Fruit fly (Drosophila melanogaster) whole organism: Measurements from ENCODE around the gene CG4318.

Experiments used
- CG8478 ChIP-seq: fragments of >200 bp; optimal IDR thresholded peaks from 2 replicates; lab custom pipeline; 2018; ENCODE audit warnings: inconsistent platforms
- Dll ChIP-seq: fragments of >200 bp; optimal IDR thresholded peaks from 2 replicates; lab custom pipeline; 2017
- psq ChIP-seq: fragments of >200 bp; optimal IDR thresholded peaks from 2 replicates; lab custom pipeline; 2017
- usp ChIP-seq: fragments of >200 bp; optimal IDR thresholded peaks from 2 replicates; lab custom pipeline; 2017; ENCODE audit warnings: missing biosample characterization, missing genetic modification characterization, mixed read lengths

DNA sequence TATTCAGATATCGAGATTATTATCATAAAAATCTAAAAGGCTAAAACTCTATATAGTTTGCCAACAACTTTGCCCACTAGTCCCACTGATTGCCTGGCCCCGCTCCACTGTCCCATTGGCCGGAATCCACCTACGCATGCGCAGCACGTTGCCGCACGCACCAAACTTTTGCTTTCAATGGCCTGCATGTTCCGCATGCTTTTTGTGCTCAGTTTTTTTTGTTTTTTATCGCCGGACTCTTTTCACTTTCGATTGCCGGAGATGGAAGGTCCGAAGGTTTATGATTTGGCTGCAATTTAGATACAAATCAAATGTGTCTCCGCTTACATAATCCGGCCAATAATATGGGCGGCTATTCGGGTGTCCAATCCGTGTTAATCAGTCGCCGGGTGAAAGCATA lies 37.5 kb upstream of the CG4318 start:
- TF ChIP-seq psq (lab: Kevin White, UChicago) (no peak), CG8478 (lab: Kevin White, UChicago) (no peak), Dll (lab: Kevin White, UChicago) (no peak), usp (no peak)
